Worm (Caenorhabditis elegans) whole organism, early embryonic: Measurements from ENCODE around the gene skpo-1.

ENCODE experiments used
- F13C5.2 ChIP-seq: sonication (generic microtip); optimal IDR thresholded peaks from 2 replicates; lab custom pipeline; 2017; ENCODE audit warnings: mild to moderate bottlenecking, missing genetic modification characterization, inconsistent platforms, missing compliant biosample characterization
- aly-1 ChIP-seq: sonication (generic microtip); optimal IDR thresholded peaks from 2 replicates; lab custom pipeline; 2016; ENCODE audit warnings: missing genetic modification characterization, missing compliant biosample characterization
- ama-1 ChIP-seq: fragments of 150-350 bp; optimal IDR thresholded peaks from 2 replicates; lab custom pipeline; 2014
- ceh-13 ChIP-seq: fragments of 200-800 bp; sonication (Bioruptor generic); optimal IDR thresholded peaks from 2 replicates; lab custom pipeline; 2018; ENCODE audit warnings: mild to moderate bottlenecking, missing genetic modification characterization, missing compliant biosample characterization
- ceh-36 ChIP-seq: sonication (generic microtip); optimal IDR thresholded peaks from 2 replicates; lab custom pipeline; 2016; ENCODE audit warnings: missing genetic modification characterization, inconsistent platforms, missing compliant biosample characterization
- ets-7 ChIP-seq: sonication (generic microtip); optimal IDR thresholded peaks from 2 replicates; lab custom pipeline; 2016; ENCODE audit warnings: missing genotype, missing genetic modification characterization, missing compliant biosample characterization
- flt-1 ChIP-seq: fragments of 200-800 bp; sonication (Bioruptor generic); IDR thresholded peaks from 2 replicates; pipeline ENCODE4 v1.3.6; 2022; ENCODE audit warnings: missing genetic modification characterization, missing compliant biosample characterization
- hmbx-1 ChIP-seq: sonication (generic microtip); optimal IDR thresholded peaks from 2 replicates; lab custom pipeline; 2016; ENCODE audit warnings: mild to moderate bottlenecking, missing genetic modification characterization, missing compliant biosample characterization
- hmg-4 ChIP-seq: fragments of 200-800 bp; sonication (Bioruptor generic); optimal IDR thresholded peaks from 2 replicates; lab custom pipeline; 2018; ENCODE audit warnings: mild to moderate bottlenecking, missing genetic modification characterization, missing compliant biosample characterization
- hnd-1 ChIP-seq: sonication (generic microtip); optimal IDR thresholded peaks from 2 replicates; lab custom pipeline; 2016; ENCODE audit warnings: missing genetic modification characterization, missing compliant biosample characterization
- scrt-1 ChIP-seq: fragments of 200-800 bp; sonication (Bioruptor generic); IDR thresholded peaks from 2 replicates; pipeline ENCODE4 v1.3.6; 2022; ENCODE audit warnings: missing genetic modification characterization, missing compliant biosample characterization
- sea-1 ChIP-seq: fragments of 200-800 bp; sonication (Bioruptor generic); conservative IDR thresholded peaks from 2 replicates; pipeline ENCODE4 v1.3.6; 2022; ENCODE audit warnings: missing genetic modification characterization, missing compliant biosample characterization
- tbx-11 ChIP-seq: fragments of 200-800 bp; sonication (Bioruptor generic); IDR thresholded peaks from 2 replicates; pipeline ENCODE4 v1.3.6; 2022; ENCODE audit warnings: missing genetic modification characterization, missing compliant biosample characterization
- tra-4 ChIP-seq: sonication (generic microtip); optimal IDR thresholded peaks from 2 replicates; lab custom pipeline; 2017; ENCODE audit warnings: missing genetic modification characterization, missing compliant biosample characterization

ce11 chrII:8451425-8451824, 46.8 kb upstream of the skpo-1 start:
- TF ChIP-seq ama-1 (lab: Kevin White, UChicago) (no peak), ets-7 (tag; lab: Kevin White, UChicago) (no peak), hmg-4 (GFP tag; lab: Kevin White, UChicago) (no peak), hnd-1 (tag; lab: Kevin White, UChicago) (no peak), tbx-11 (GFP tag; lab: Robert Waterston, UW) (no peak), tra-4 (no peak), sea-1 (GFP tag; lab: Robert Waterston, UW) (no peak), scrt-1 (GFP tag; lab: Robert Waterston, UW) (no peak), hmbx-1 (tag; lab: Kevin White, UChicago) (no peak), ceh-36 (tag; lab: Kevin White, UChicago) (no peak), F13C5.2 (tag; lab: Kevin White, UChicago) (no peak), ceh-13 (GFP tag; lab: Kevin White, UChicago) (no peak), aly-1 (tag; lab: Kevin White, UChicago) (no peak), flt-1 (GFP tag; lab: Robert Waterston, UW) (no peak)
